Worm (Caenorhabditis elegans): ENCODE results near the gene srw-15.

DNA sequence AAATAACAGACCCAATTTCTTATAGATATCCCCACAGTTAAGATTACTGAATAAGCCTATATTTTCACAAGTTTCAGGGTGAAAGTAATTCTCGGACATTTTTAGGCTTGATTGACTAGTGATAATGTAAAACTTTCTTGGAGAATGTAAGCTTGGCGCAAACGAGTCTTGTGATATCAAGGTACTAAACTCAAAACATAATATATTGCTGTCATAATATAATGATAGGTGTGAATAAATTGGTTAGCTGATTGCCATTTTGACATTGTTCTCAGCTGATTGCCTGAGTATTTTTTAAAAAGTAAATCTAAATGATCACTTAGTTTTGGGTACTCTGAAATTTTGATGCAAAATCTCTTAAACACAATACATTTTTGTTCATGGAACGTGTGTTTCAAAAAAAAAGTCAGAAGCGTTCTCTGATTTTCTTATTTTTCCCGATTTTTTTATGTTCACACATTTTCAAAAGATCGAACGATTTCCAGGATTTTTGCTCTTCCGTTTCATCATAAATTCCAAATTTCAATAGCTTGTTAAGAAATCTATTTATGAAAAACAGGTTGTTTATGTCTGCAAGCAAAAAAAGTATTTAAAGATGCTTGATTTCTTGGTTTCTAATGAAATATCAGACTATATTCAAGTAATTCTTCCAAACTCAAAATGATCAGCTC is 51.1 kb downstream of the srw-15 start, which contains the start of the genes srw-19 and srx-51:
- TF ChIP-seq tab-1 (GFP tag; IDR thresholded peaks at IDR 0.05) (no peak), ref-1 (GFP tag; conservative IDR thresholded peaks at IDR 0.05) (no peak), flt-1 (GFP tag; IDR thresholded peaks at IDR 0.05) (no peak), ztf-29 (GFP tag; IDR thresholded peaks at IDR 0.05) (no peak), med-1 (GFP tag; optimal IDR thresholded peaks at IDR 0.05; ENCODE audit: insufficient read depth) (no peak), ztf-23 (GFP tag; IDR thresholded peaks at IDR 0.05) (no peak), T22C8.4 (GFP tag; IDR thresholded peaks at IDR 0.05) (no peak)
